Worm (Caenorhabditis elegans): ENCODE results near the gene clec-170.

clec-170 gene

ce11 chrIV:1298984-1299383 is 32.3 kb downstream of the clec-170 start:
- TF ChIP-seq ets-4 (GFP tag; optimal IDR thresholded peaks at IDR 0.05) (no peak), zfh-2 (GFP tag; conservative IDR thresholded peaks at IDR 0.05) (peak; percentile 67)

ce11 chrIV:1309600-1310207 is 43.0 kb downstream of the clec-170 start, which contains the start of the genes ddx-46 and F53H1.4:
TSS of gene ddx-46 (minus strand) at chrIV:1309650.
TSS of gene F53H1.4 (plus strand) at chrIV:1310166.
- TF ChIP-seq mel-28 (tag; optimal IDR thresholded peaks at IDR 0.05; ENCODE audit: borderline replicate concordance) (no peak), lin-26 (GFP tag; IDR thresholded peaks at IDR 0.05) (no peak), cebp-1 (GFP tag; IDR thresholded peaks at IDR 0.05) (no peak), cebp-1 (tag; optimal IDR thresholded peaks at IDR 0.05) (no peak), F22D6.2 (tag; optimal IDR thresholded peaks at IDR 0.05) (no peak), rpc-1 (optimal IDR thresholded peaks at IDR 0.05) (no peak), rpc-1 (tag; optimal IDR thresholded peaks at IDR 0.05) (no peak), efl-1 (GFP tag; optimal IDR thresholded peaks at IDR 0.05) (peak; percentile 61), hlh-12 (tag; optimal IDR thresholded peaks at IDR 0.05) (no peak), attf-3 (GFP tag; conservative IDR thresholded peaks at IDR 0.05) (peak; percentile 99), sdz-38 (tag; optimal IDR thresholded peaks at IDR 0.05) (no peak), lin-54 (GFP tag; optimal IDR thresholded peaks at IDR 0.05) (peak; percentile 74), xnd-1 (tag; optimal IDR thresholded peaks at IDR 0.05) (no peak), lin-35 (GFP tag; optimal IDR thresholded peaks at IDR 0.05) (peak in 1 of 3 experiments; percentile 65), ztf-6 (GFP tag; IDR thresholded peaks at IDR 0.05) (no peak), ccch-3 (GFP tag; optimal IDR thresholded peaks at IDR 0.05) (no peak), mcd-1 (GFP tag; IDR thresholded peaks at IDR 0.05) (peak; percentile 77), egl-18 (GFP tag; IDR thresholded peaks at IDR 0.05) (no peak), attf-5 (GFP tag; optimal IDR thresholded peaks at IDR 0.05) (peak; percentile 16), dpl-1 (GFP tag; optimal IDR thresholded peaks at IDR 0.05) (peak; percentile 61), lsl-1 (GFP tag; optimal IDR thresholded peaks at IDR 0.05) (peak; percentile 3), madf-6 (GFP tag; IDR thresholded peaks at IDR 0.05) (0 out of 2 replicates have a peak, but pooled peaks have one; percentile 38)

DNA sequence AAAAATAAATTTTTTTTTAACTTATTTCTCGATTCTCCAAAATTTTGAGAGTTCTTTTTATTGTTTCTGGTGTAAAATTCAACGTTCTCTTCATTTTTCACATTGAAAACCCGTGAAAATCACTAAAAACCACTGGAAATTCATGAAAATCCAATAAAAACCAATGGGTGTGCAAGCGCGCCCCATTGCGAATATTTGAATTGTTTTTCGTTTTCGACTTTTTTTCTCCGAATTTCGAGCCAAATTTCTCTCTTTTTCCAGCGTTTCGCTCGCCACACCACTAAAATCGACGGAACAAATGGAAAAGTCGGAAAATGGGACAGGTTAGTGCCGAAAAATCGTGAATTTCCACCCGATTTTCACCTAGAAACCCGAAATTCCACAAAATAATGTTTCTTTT is 43.7 kb downstream of the clec-170 start:
- TF ChIP-seq gei-17 (GFP tag; optimal IDR thresholded peaks at IDR 0.05): no peak
- TF ChIP-seq mcd-1 (GFP tag; IDR thresholded peaks at IDR 0.05): peak; percentile 79

All from whole organism, young adult.